Fruit fly (Drosophila melanogaster): ENCODE measurements around the gene Tsp3A.

DNA sequence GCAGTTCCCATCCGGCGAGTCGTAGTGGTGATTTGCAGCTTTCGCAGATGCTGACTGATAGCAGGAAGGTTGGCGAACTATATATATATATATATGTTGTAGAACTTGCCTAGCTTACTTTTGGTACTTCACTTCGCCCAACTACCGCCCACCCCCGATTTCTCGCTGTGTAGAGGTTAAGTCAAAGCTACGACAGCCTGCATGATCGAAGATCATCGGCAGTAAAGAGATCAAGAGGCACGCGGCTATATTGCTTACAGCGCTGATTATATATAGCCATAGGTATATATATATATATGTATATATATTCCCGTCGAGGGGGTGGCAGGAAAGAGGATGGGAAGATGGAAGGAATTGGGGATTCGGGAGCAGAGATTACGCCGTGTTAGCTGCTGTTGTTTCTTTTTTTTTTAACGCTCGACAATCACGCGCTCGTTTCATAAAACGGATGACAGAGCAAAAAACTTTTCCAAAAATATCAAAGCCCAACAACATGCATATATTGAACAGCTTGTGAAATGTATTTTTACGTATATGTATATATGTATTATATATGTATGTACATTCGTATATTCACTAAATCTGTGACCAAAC, 43.1 kb upstream of the Tsp3A start:
- TF ChIP-seq Met (GFP tag; optimal IDR thresholded peaks at IDR 0.05): no peak
- TF ChIP-seq CG32006 (GFP tag; optimal IDR thresholded peaks at IDR 0.05): no peak
- TF ChIP-seq esn (GFP tag; optimal IDR thresholded peaks at IDR 0.05): no peak
- no peak for TF ChIP-seq Hr38 (GFP tag; optimal IDR thresholded peaks at IDR 0.05)
- no peak for TF ChIP-seq Blimp-1 (GFP tag; optimal IDR thresholded peaks at IDR 0.05)
- TF ChIP-seq eg (GFP tag; IDR thresholded peaks at IDR 0.05): no peak
- no peak for TF ChIP-seq CG4318 (GFP tag; optimal IDR thresholded peaks at IDR 0.05)
- no peak for TF ChIP-seq OdsH (GFP tag; optimal IDR thresholded peaks at IDR 0.05)
- no peak for TF ChIP-seq CG6792 (GFP tag; optimal IDR thresholded peaks at IDR 0.05)
- TF ChIP-seq Eip75B (GFP tag; optimal IDR thresholded peaks at IDR 0.05): no peak
- TF ChIP-seq CG16779 (tag; optimal IDR thresholded peaks at IDR 0.05): no peak
- no peak for TF ChIP-seq vri (GFP tag; optimal IDR thresholded peaks at IDR 0.05)
